Worm (Caenorhabditis elegans): ENCODE data around the gene Y43F8B.20.
A peak's percentile ranks its signal among the peaks of the same experiment; 100 is the strongest.

Y43F8B.20 gene

ce11 chrV:19540916-19541315, 8.7 kb downstream of the Y43F8B.20 start:
- TF ChIP-seq unc-62 (GFP tag; optimal IDR thresholded peaks at IDR 0.05) = no peak
- no peak for TF ChIP-seq nhr-77 (tag; optimal IDR thresholded peaks at IDR 0.05)
- TF ChIP-seq R02D3.7 (tag; optimal IDR thresholded peaks at IDR 0.05) = no peak
- TF ChIP-seq eor-1 (tag; optimal IDR thresholded peaks at IDR 0.05) = no peak
- TF ChIP-seq skn-1 (tag; optimal IDR thresholded peaks at IDR 0.05) = no peak
- no peak for TF ChIP-seq aly-2 (tag; optimal IDR thresholded peaks at IDR 0.05)
- no peak for TF ChIP-seq ztf-4 (tag; optimal IDR thresholded peaks at IDR 0.05)
- no peak for TF ChIP-seq tbx-2 (tag; optimal IDR thresholded peaks at IDR 0.05)
- TF ChIP-seq ztf-11 (tag; optimal IDR thresholded peaks at IDR 0.05) = no peak
- no peak for TF ChIP-seq mdl-1 (tag; optimal IDR thresholded peaks at IDR 0.05)
- no peak for TF ChIP-seq mml-1 (tag; optimal IDR thresholded peaks at IDR 0.05)
- no peak for TF ChIP-seq zag-1 (tag; optimal IDR thresholded peaks at IDR 0.05)
- TF ChIP-seq ceh-82 (tag; optimal IDR thresholded peaks at IDR 0.05) = no peak
- TF ChIP-seq snpc-4 (tag; optimal IDR thresholded peaks at IDR 0.05) = no peak
- TF ChIP-seq hmg-11 (tag; optimal IDR thresholded peaks at IDR 0.05) = no peak
- TF ChIP-seq ceh-28 (tag; optimal IDR thresholded peaks at IDR 0.05) = no peak

- TF ChIP-seq pha-4 (tag; optimal IDR thresholded peaks at IDR 0.05) (peak; percentile 38), skn-1 (tag; optimal IDR thresholded peaks at IDR 0.05) (peak; percentile 21), pqm-1 (tag; optimal IDR thresholded peaks at IDR 0.05) (peak; percentile 83), ceh-28 (tag; optimal IDR thresholded peaks at IDR 0.05) (peak; percentile 40), elt-2 (tag; optimal IDR thresholded peaks at IDR 0.05) (peak; percentile 94), nhr-28 (tag; optimal IDR thresholded peaks at IDR 0.05) (no peak), jun-1 (tag; optimal IDR thresholded peaks at IDR 0.05) (peak; percentile 43), hmg-11 (tag; optimal IDR thresholded peaks at IDR 0.05) (no peak)
Observed at ce11 chrV:19533480-19533879, 16.1 kb downstream of the Y43F8B.20 start.

- TF ChIP-seq snpc-4 (tag; optimal IDR thresholded peaks at IDR 0.05) (no peak), ceh-82 (tag; optimal IDR thresholded peaks at IDR 0.05) (no peak), ceh-28 (tag; optimal IDR thresholded peaks at IDR 0.05) (no peak), unc-62 (GFP tag; optimal IDR thresholded peaks at IDR 0.05) (no peak), sea-2 (GFP tag; optimal IDR thresholded peaks at IDR 0.05) (no peak), elt-1 (tag; optimal IDR thresholded peaks at IDR 0.05) (no peak), nhr-12 (tag; optimal IDR thresholded peaks at IDR 0.05) (no peak), egl-5 (tag; optimal IDR thresholded peaks at IDR 0.05) (no peak), nfya-1 (tag; optimal IDR thresholded peaks at IDR 0.05; ENCODE audit: insufficient read depth) (no peak), elt-2 (tag; optimal IDR thresholded peaks at IDR 0.05) (no peak), lin-39 (tag; optimal IDR thresholded peaks at IDR 0.05) (no peak), ama-1 (optimal IDR thresholded peaks at IDR 0.05) (no peak), fos-1 (tag; optimal IDR thresholded peaks at IDR 0.05) (no peak), eor-1 (tag; optimal IDR thresholded peaks at IDR 0.05) (no peak), egl-27 (tag; optimal IDR thresholded peaks at IDR 0.05) (no peak), ZK546.5 (tag; optimal IDR thresholded peaks at IDR 0.05) (no peak)
Observed at ce11 chrV:19533010-19533409, 16.6 kb downstream of the Y43F8B.20 start, which contains the start of gene Y43F8B.2. Y43F8B.2 (minus strand) TSS chrV:19533110.

ce11 chrV:19531034-19531433, 18.6 kb downstream of the Y43F8B.20 start:
- TF ChIP-seq nhr-237 (tag; optimal IDR thresholded peaks at IDR 0.05) = no peak
- TF ChIP-seq ceh-82 (tag; optimal IDR thresholded peaks at IDR 0.05) = no peak
- TF ChIP-seq pha-4 (tag; optimal IDR thresholded peaks at IDR 0.05) = peak; percentile 96
- TF ChIP-seq tbx-2 (tag; optimal IDR thresholded peaks at IDR 0.05) = no peak

ce11 chrV:19529168-19529567, 20.4 kb downstream of the Y43F8B.20 start:
- TF ChIP-seq nhr-28 (tag; optimal IDR thresholded peaks at IDR 0.05) = peak; percentile 61
- TF ChIP-seq egl-5 (tag; optimal IDR thresholded peaks at IDR 0.05) = peak; percentile 74
- peak; percentile 56 for TF ChIP-seq R02D3.7 (tag; optimal IDR thresholded peaks at IDR 0.05)
- peak; percentile 95 for TF ChIP-seq unc-62 (GFP tag; optimal IDR thresholded peaks at IDR 0.05)
- no peak for TF ChIP-seq nhr-12 (tag; optimal IDR thresholded peaks at IDR 0.05)
- TF ChIP-seq aly-2 (tag; optimal IDR thresholded peaks at IDR 0.05) = no peak
- TF ChIP-seq pha-4 (tag; optimal IDR thresholded peaks at IDR 0.05) = peak; percentile 96
- no peak for TF ChIP-seq nhr-76 (tag; optimal IDR thresholded peaks at IDR 0.05)
- TF ChIP-seq ama-1 (optimal IDR thresholded peaks at IDR 0.05) = peak; percentile 28
- TF ChIP-seq ceh-82 (tag; optimal IDR thresholded peaks at IDR 0.05) = peak; percentile 51
- TF ChIP-seq hmg-11 (tag; optimal IDR thresholded peaks at IDR 0.05) = peak; percentile 75
- peak; percentile 3 for TF ChIP-seq unc-39 (tag; optimal IDR thresholded peaks at IDR 0.05)
- TF ChIP-seq sea-2 (GFP tag; optimal IDR thresholded peaks at IDR 0.05) = peak; percentile 57
- TF ChIP-seq ztf-11 (tag; optimal IDR thresholded peaks at IDR 0.05) = no peak
- peak; percentile 55 for TF ChIP-seq lin-15B (tag; optimal IDR thresholded peaks at IDR 0.05)
- no peak for TF ChIP-seq ceh-16 (tag; optimal IDR thresholded peaks at IDR 0.05)
- TF ChIP-seq fkh-2 (tag; optimal IDR thresholded peaks at IDR 0.05) = no peak
- TF ChIP-seq ceh-9 (tag; optimal IDR thresholded peaks at IDR 0.05) = no peak
- TF ChIP-seq fkh-10 (GFP tag; optimal IDR thresholded peaks at IDR 0.05) = peak; percentile 64
- peak; percentile 98 for TF ChIP-seq mml-1 (tag; optimal IDR thresholded peaks at IDR 0.05)
- peak; percentile 67 for TF ChIP-seq pqm-1 (tag; optimal IDR thresholded peaks at IDR 0.05)
- peak; percentile 65 for TF ChIP-seq ztf-4 (tag; optimal IDR thresholded peaks at IDR 0.05)
- TF ChIP-seq elt-3 (tag; optimal IDR thresholded peaks at IDR 0.05) = peak in 1 of 3 experiments; percentile 61
- TF ChIP-seq nhr-11 (tag; optimal IDR thresholded peaks at IDR 0.05) = peak; percentile 46
- TF ChIP-seq egl-27 (tag; optimal IDR thresholded peaks at IDR 0.05) = peak; percentile 94
- peak; percentile 89 for TF ChIP-seq ceh-28 (tag; optimal IDR thresholded peaks at IDR 0.05)
- TF ChIP-seq nhr-25 (tag; optimal IDR thresholded peaks at IDR 0.05) = peak; percentile 98
- TF ChIP-seq nhr-77 (tag; optimal IDR thresholded peaks at IDR 0.05) = peak; percentile 44
- TF ChIP-seq nhr-23 (tag; optimal IDR thresholded peaks at IDR 0.05) = peak; percentile 98

All from whole organism, L3 larva.